Worm (Caenorhabditis elegans) whole organism, young adult: ENCODE results near the gene ltd-1.

Experiments used
- C06A6.2 ChIP-seq: fragments of 200-800 bp; sonication (Bioruptor generic); conservative IDR thresholded peaks from 2 replicates; pipeline ENCODE4 v1.3.6; 2022; ENCODE audit warnings: missing genetic modification characterization, missing compliant biosample characterization
- F39B2.1 ChIP-seq: fragments of 200-800 bp; sonication (Bioruptor generic); IDR thresholded peaks from 2 replicates; pipeline ENCODE4 v1.3.6; 2022; ENCODE audit warnings: missing genetic modification reagents, missing genetic modification characterization, missing compliant biosample characterization
- T26A5.8 ChIP-seq: sonication (generic microtip); optimal IDR thresholded peaks from 2 replicates; lab custom pipeline; 2016; ENCODE audit warnings: missing genetic modification characterization, missing compliant biosample characterization
- Y67H2A.10 ChIP-seq: fragments of 200-800 bp; sonication (Bioruptor generic); conservative IDR thresholded peaks from 2 replicates; pipeline ENCODE4 v1.3.6; 2022; ENCODE audit warnings: missing genetic modification reagents, missing genetic modification characterization, missing compliant biosample characterization
- ceh-100 ChIP-seq: fragments of 200-800 bp; sonication (Bioruptor generic); IDR thresholded peaks from 2 replicates; pipeline ENCODE4 v1.3.6; 2022; ENCODE audit warnings: missing genetic modification reagents, missing genetic modification characterization, missing compliant biosample characterization
- dpff-1 ChIP-seq: sonication (generic microtip); optimal IDR thresholded peaks from 2 replicates; lab custom pipeline; 2017; ENCODE audit warnings: mild to moderate bottlenecking, missing genetic modification characterization, missing compliant biosample characterization
- dpl-1 ChIP-seq: fragments of 150-350 bp; optimal IDR thresholded peaks from 2 replicates; lab custom pipeline; 2014; ENCODE audit warnings: missing biosample characterization, missing genetic modification reagents, missing genetic modification characterization
- egl-18 ChIP-seq: fragments of 200-800 bp; sonication (Bioruptor generic); IDR thresholded peaks from 2 replicates; pipeline ENCODE4 v1.3.6; 2022; ENCODE audit warnings: missing genetic modification reagents, missing genetic modification characterization, missing compliant biosample characterization
- egrh-3 ChIP-seq: fragments of 200-800 bp; sonication (Bioruptor generic); IDR thresholded peaks from 2 replicates; pipeline ENCODE4 v1.3.6; 2022; ENCODE audit warnings: missing genetic modification reagents, missing genetic modification characterization, missing compliant biosample characterization
- gei-17 ChIP-seq: fragments of 200-800 bp; sonication (Bioruptor generic); optimal IDR thresholded peaks from 2 replicates; lab custom pipeline; 2018; ENCODE audit warnings: mild to moderate bottlenecking, missing genetic modification characterization, missing compliant biosample characterization
- hlh-26 ChIP-seq: fragments of 200-800 bp; sonication (Bioruptor generic); conservative IDR thresholded peaks from 2 replicates; pipeline ENCODE4 v1.3.6; 2022; ENCODE audit warnings: missing genetic modification reagents, missing genetic modification characterization, missing compliant biosample characterization
- hmg-1.2 ChIP-seq: fragments of 200-800 bp; sonication (Bioruptor generic); IDR thresholded peaks from 2 replicates; pipeline ENCODE4 v1.3.6; 2022; ENCODE audit warnings: missing genetic modification reagents, missing genetic modification characterization, missing compliant biosample characterization
- let-526 ChIP-seq: fragments of 200-800 bp; sonication (Bioruptor generic); IDR thresholded peaks from 2 replicates; pipeline ENCODE4 v1.3.6; 2022; ENCODE audit warnings: missing genetic modification reagents, missing genetic modification characterization, missing compliant biosample characterization
- lin-26 ChIP-seq: fragments of 200-800 bp; sonication (Bioruptor generic); IDR thresholded peaks from 2 replicates; pipeline ENCODE4 v1.3.6; 2022; ENCODE audit warnings: missing genetic modification reagents, missing genetic modification characterization, missing compliant biosample characterization
- lsy-27 ChIP-seq: sonication (generic microtip); optimal IDR thresholded peaks from 2 replicates; lab custom pipeline; 2017; ENCODE audit warnings: missing genetic modification characterization, mild to moderate bottlenecking, missing compliant biosample characterization, antibody characterized with exemption, missing genotype, borderline replicate concordance; ENCODE audit not compliant: insufficient read depth
- madf-8 ChIP-seq: fragments of 200-800 bp; sonication (Bioruptor generic); conservative IDR thresholded peaks from 2 replicates; pipeline ENCODE4 v1.3.6; 2022; ENCODE audit warnings: missing genetic modification reagents, missing genetic modification characterization, missing compliant biosample characterization
- mcd-1 ChIP-seq: fragments of 200-800 bp; sonication (Bioruptor generic); IDR thresholded peaks from 2 replicates; pipeline ENCODE4 v1.3.6; 2022; ENCODE audit warnings: missing genetic modification reagents, missing genetic modification characterization, missing compliant biosample characterization
- mel-28 ChIP-seq: sonication (generic microtip); optimal IDR thresholded peaks from 2 replicates; lab custom pipeline; 2016; ENCODE audit warnings: borderline replicate concordance, mild to moderate bottlenecking, missing genetic modification characterization, missing compliant biosample characterization
- mes-4 ChIP-seq: sonication (generic microtip); optimal IDR thresholded peaks from 2 replicates; lab custom pipeline; 2016; ENCODE audit warnings: missing genotype, missing genetic modification characterization, missing compliant biosample characterization
- nfya-1 ChIP-seq: sonication (generic microtip); optimal IDR thresholded peaks from 2 replicates; lab custom pipeline; 2017; ENCODE audit warnings: antibody characterized with exemption, missing compliant biosample characterization, missing genetic modification characterization, borderline replicate concordance; ENCODE audit not compliant: insufficient read depth
- nfyb-1 ChIP-seq: fragments of 200-800 bp; sonication (Bioruptor generic); IDR thresholded peaks from 2 replicates; pipeline ENCODE4 v1.3.6; 2022; ENCODE audit warnings: missing genetic modification reagents, missing genetic modification characterization, missing compliant biosample characterization
- nhr-120 ChIP-seq: fragments of 200-800 bp; sonication (Bioruptor generic); IDR thresholded peaks from 2 replicates; pipeline ENCODE4 v1.3.6; 2022; ENCODE audit warnings: missing genetic modification characterization, missing compliant biosample characterization
- nhr-27 ChIP-seq: fragments of 200-800 bp; sonication (Bioruptor generic); optimal IDR thresholded peaks from 2 replicates; lab custom pipeline; 2018; ENCODE audit warnings: mild to moderate bottlenecking, missing genetic modification characterization, moderate library complexity, missing compliant biosample characterization
- nhr-80 ChIP-seq: sonication (generic microtip); optimal IDR thresholded peaks from 2 replicates; lab custom pipeline; 2016; ENCODE audit warnings: missing genetic modification characterization, missing compliant biosample characterization
- pbrm-1 ChIP-seq: fragments of 200-800 bp; sonication (Bioruptor generic); IDR thresholded peaks from 2 replicates; pipeline ENCODE4 v1.3.6; 2022; ENCODE audit warnings: missing genetic modification reagents, missing genetic modification characterization, missing compliant biosample characterization
- rcor-1 ChIP-seq: fragments of 200-800 bp; sonication (Bioruptor generic); IDR thresholded peaks from 2 replicates; pipeline ENCODE4 v1.3.6; 2022; ENCODE audit warnings: missing genetic modification reagents, missing genetic modification characterization, missing compliant biosample characterization
- repo-1 ChIP-seq: sonication (generic microtip); optimal IDR thresholded peaks from 2 replicates; lab custom pipeline; 2017; ENCODE audit warnings: mild to moderate bottlenecking, missing genetic modification characterization, missing compliant biosample characterization
- sdz-38 ChIP-seq: sonication (generic microtip); optimal IDR thresholded peaks from 2 replicates; lab custom pipeline; 2016; ENCODE audit warnings: missing genotype, missing genetic modification characterization, missing compliant biosample characterization
- sea-2 ChIP-seq: fragments of 200-800 bp; sonication (Bioruptor generic); IDR thresholded peaks from 2 replicates; pipeline ENCODE4 v1.3.6; 2022; ENCODE audit warnings: missing genetic modification characterization, missing compliant biosample characterization
- snpc-4 ChIP-seq, 5 experiments: fragments of 150-350 bp in 1 of 5; sonication (generic microtip) in 4 of 5; optimal IDR thresholded peaks; 2 replicates each; lab custom pipeline; 2014 to 2018; ENCODE audit warnings: missing genetic modification characterization in 5 of 5, missing biosample characterization in 3 of 5, antibody characterized with exemption in 2 of 5, mild to moderate bottlenecking in 2 of 5, missing compliant biosample characterization in 2 of 5, missing genotype in 2 of 5, moderate library complexity in 2 of 5, missing genetic modification reagents in 1 of 5
- somi-1 ChIP-seq: fragments of 200-800 bp; sonication (Bioruptor generic); optimal IDR thresholded peaks from 2 replicates; lab custom pipeline; 2018; ENCODE audit warnings: mild to moderate bottlenecking, missing genetic modification characterization, missing compliant biosample characterization
- tbx-9 ChIP-seq: sonication (generic microtip); optimal IDR thresholded peaks from 2 replicates; lab custom pipeline; 2016; ENCODE audit warnings: borderline replicate concordance, missing genetic modification characterization, inconsistent platforms, missing compliant biosample characterization

The ltd-1 gene

DNA sequence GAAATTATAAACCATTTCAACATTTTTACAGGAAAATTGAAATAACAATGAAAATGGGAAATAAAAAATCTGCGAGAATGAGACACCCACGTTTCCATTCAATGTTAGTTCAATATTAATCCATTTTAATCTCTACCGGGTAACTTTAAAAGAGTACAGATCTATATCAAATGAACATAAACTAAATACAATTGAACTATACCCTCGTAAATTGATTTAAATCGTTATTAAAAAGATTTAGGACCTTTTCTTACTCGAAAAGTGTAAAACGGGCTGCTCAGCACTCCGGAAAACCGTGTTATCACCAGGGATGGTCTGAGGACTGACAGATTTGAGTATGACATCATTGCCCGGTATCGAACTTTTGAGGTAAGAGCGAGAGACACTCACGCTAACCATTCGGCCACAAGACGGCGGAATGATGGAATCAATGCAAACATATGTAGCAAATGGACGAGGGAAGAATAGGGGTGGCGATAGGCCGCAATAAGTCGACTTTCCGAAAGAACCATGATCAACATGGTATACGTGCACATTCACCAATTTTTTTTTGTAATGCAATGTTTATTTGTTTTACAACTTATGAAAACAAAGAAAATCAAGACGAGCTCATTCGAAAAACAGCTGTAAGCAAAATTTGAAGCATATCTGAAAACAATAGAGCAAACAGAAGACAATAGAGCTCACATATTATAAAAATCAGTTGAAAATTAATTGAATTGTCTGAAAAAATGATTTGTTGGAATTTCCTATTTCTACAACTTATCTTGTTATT is 14.6 kb upstream of the ltd-1 start, which contains the start of the genes chst-1 and C41C4.9 (continued):
- TF ChIP-seq snpc-4 (GFP tag; optimal IDR thresholded peaks at IDR 0.05; lab: Kevin White, UChicago) (peak; percentile 67), snpc-4 (tag; optimal IDR thresholded peaks at IDR 0.05; lab: Kevin White, UChicago) (peak in 2 of 4 experiments; percentile 74 to 75), madf-8 (GFP tag; lab: Robert Waterston, UW) (no peak), sdz-38 (no peak), egl-18 (no peak), Y67H2A.10 (no peak)
- TF ChIP-seq, all 124 proteins: peak for 81

DNA sequence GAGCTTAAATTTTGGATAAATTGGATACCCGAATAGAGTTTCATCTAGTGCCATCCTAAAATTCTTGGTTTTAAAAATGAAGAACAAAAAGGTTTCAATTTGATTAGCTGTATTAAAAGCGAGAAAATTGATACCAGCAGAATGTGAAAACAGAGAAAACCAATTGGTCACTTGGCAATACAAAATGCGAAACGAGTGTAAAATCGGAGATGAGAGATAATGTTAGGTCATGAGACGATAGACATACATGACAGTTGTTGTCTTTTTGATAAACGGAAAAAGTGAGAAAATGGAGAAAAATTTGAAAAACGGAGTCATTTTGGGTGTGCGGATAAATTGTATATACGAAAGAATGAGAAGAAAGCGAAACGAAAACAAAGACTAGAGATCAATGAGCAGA is 12.4 kb upstream of the ltd-1 start, which contains the start of gene sfxn-5:
TSS of gene sfxn-5 (minus strand) at position 55 of the 400 bp plus-strand sequence.
- TF ChIP-seq rcor-1: no peak
- TF ChIP-seq T26A5.8 (tag; lab: Kevin White, UChicago): no peak
- TF ChIP-seq F39B2.1: no peak
- no peak for TF ChIP-seq mes-4 (tag; lab: Kevin White, UChicago)
- TF ChIP-seq dpl-1 (GFP tag; lab: Kevin White, UChicago): no peak
- peak; percentile 26; the same call in 1 of the 2 replicates for TF ChIP-seq hmg-1.2 (GFP tag; lab: Robert Waterston, UW)
- TF ChIP-seq nhr-120: no peak
- no peak for TF ChIP-seq lsy-27 (tag; lab: Kevin White, UChicago)
- no peak for TF ChIP-seq hlh-26 (GFP tag; lab: Robert Waterston, UW)
- peak; percentile 49 for TF ChIP-seq nhr-80 (tag; lab: Kevin White, UChicago)
- no peak for TF ChIP-seq nhr-27 (tag; lab: Kevin White, UChicago)
- TF ChIP-seq nfya-1 (tag; lab: Kevin White, UChicago): no peak

DNA sequence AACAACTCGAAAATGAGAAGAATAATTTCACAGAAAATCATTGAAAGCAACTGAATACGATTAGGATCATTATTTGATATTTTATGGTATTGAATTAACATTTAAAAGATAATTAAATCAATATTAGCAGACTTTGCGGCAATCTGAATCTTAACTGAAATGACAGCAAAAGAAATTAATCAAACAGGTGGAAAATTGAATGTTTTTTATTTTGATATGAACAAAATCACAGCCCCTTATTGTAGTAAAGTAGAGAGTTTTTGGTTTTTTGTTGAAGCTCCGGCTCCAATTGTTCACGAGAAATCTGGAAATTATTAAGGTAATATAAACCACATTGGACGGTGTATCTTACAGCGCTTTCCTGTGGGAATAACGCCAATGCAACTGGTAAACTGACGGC is 9.5 kb upstream of the ltd-1 start, which contains the start of gene sre-2:
TSS of gene sre-2 (minus strand) at position 101 of the 400 bp plus-strand sequence.
- TF ChIP-seq somi-1: no peak
- TF ChIP-seq mel-28 (tag; lab: Kevin White, UChicago): no peak
- no peak for TF ChIP-seq tbx-9 (tag; lab: Kevin White, UChicago)
- no peak for TF ChIP-seq C06A6.2 (GFP tag; lab: Robert Waterston, UW)
- no peak for TF ChIP-seq madf-8 (GFP tag; lab: Robert Waterston, UW)
- no peak for TF ChIP-seq sea-2
- TF ChIP-seq nfyb-1 (GFP tag; lab: Robert Waterston, UW): no peak
- no peak for TF ChIP-seq dpff-1 (tag; lab: Kevin White, UChicago)

DNA sequence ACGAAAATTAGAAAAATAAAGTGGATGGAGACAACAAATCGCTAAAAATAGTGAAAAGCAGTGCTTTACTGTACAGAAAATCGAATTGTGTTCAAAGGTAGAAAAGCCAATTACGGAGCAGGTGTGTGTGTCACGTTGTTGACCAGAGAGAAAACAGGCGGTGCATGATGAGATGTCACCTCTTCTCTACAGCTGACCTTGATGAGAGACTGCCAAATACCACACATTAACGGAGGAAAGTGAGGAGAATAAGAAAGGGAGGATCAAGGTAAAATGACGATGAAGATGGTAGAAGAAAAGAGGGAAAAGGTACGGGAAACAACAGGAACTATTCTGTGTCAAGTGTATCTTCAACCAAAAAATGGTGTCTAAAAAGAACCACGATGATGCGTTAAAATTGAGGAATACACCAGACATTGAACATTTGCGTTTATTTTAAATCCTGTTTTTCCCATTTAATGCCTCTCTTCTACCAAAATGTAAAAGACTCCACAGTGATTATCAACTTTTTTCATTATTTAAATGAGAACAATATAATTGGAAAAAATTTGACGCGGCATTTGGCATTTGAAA is 6.7 kb upstream of the ltd-1 start:
- TF ChIP-seq pbrm-1 (GFP tag; lab: Robert Waterston, UW) (no peak), lin-26 (GFP tag; lab: Robert Waterston, UW) (no peak), repo-1 (no peak), gei-17 (no peak), egrh-3 (GFP tag; lab: Robert Waterston, UW) (no peak), let-526 (GFP tag; lab: Robert Waterston, UW) (no peak), mcd-1 (GFP tag; lab: Robert Waterston, UW) (no peak), ceh-100 (GFP tag; lab: Robert Waterston, UW) (no peak)
